Fruit fly (Drosophila melanogaster) whole organism, embryonic: ENCODE measurements around the gene CG6656.

Source experiments
- BEAF-32 ChIP-seq: fragments of 200-800 bp; sonication (Bioruptor generic); optimal IDR thresholded peaks from 3 replicates; lab custom pipeline; 2017; ENCODE audit warnings: missing biosample characterization, missing genetic modification characterization, mild to moderate bottlenecking, moderate library complexity, missing genetic modification reagents
- Bdp1 ChIP-seq: fragments of 200-800 bp; sonication (Bioruptor generic); optimal IDR thresholded peaks from 3 replicates; lab custom pipeline; 2016; ENCODE audit warnings: missing biosample characterization, missing genetic modification characterization
- BtbVII ChIP-seq: fragments of 200-800 bp; sonication (Bioruptor generic); optimal IDR thresholded peaks from 3 replicates; lab custom pipeline; 2017; ENCODE audit warnings: missing biosample characterization, mild to moderate bottlenecking, missing genetic modification characterization
- Bteb2 ChIP-seq: fragments of 200-800 bp; sonication (Bioruptor generic); optimal IDR thresholded peaks from 2 replicates; lab custom pipeline; 2016; ENCODE audit warnings: missing biosample characterization, missing genetic modification characterization
- CG11560 ChIP-seq: fragments of 200-800 bp; sonication (Bioruptor generic); IDR thresholded peaks from 3 replicates; pipeline ENCODE4 v1.3.6; 2022; ENCODE audit warnings: missing biosample characterization, missing genetic modification characterization
- CG15269 ChIP-seq: fragments of 200-800 bp; sonication (Bioruptor generic); optimal IDR thresholded peaks from 2 replicates; lab custom pipeline; 2018; ENCODE audit warnings: missing biosample characterization, mild to moderate bottlenecking, missing genetic modification characterization, moderate library complexity
- CG1529 ChIP-seq: fragments of 200-800 bp; sonication (Bioruptor generic); optimal IDR thresholded peaks from 3 replicates; lab custom pipeline; 2018; ENCODE audit warnings: missing biosample characterization, missing genetic modification characterization
- CG17612 ChIP-seq: fragments of 200-800 bp; sonication (Bioruptor generic); IDR thresholded peaks from 2 replicates; pipeline ENCODE4 v1.3.6; 2022; ENCODE audit warnings: missing biosample characterization, missing genetic modification characterization
- CG17912 ChIP-seq: fragments of 200-800 bp; sonication (Bioruptor generic); optimal IDR thresholded peaks from 2 replicates; lab custom pipeline; 2018; ENCODE audit warnings: missing biosample characterization, mild to moderate bottlenecking, missing genetic modification characterization
- CG18476 ChIP-seq: fragments of 200-800 bp; sonication (Bioruptor generic); optimal IDR thresholded peaks from 2 replicates; lab custom pipeline; 2016; ENCODE audit warnings: missing biosample characterization, mild to moderate bottlenecking, missing genetic modification characterization
- CG2889 ChIP-seq: fragments of 200-800 bp; sonication (Bioruptor generic); IDR thresholded peaks from 3 replicates; pipeline ENCODE4 v1.3.6; 2022; ENCODE audit warnings: missing biosample characterization, missing genetic modification characterization
- CG31365 ChIP-seq: fragments of 200-800 bp; sonication (Bioruptor generic); optimal IDR thresholded peaks from 2 replicates; lab custom pipeline; 2018; ENCODE audit warnings: missing biosample characterization, mild to moderate bottlenecking, missing genetic modification characterization
- CG34224 ChIP-seq: fragments of 200-800 bp; sonication (Bioruptor generic); IDR thresholded peaks from 3 replicates; pipeline ENCODE4 v1.3.6; 2022; ENCODE audit warnings: missing biosample characterization, missing genetic modification characterization; ENCODE audit not compliant: partially characterized antibody
- CG3726 ChIP-seq: fragments of 200-800 bp; sonication (Bioruptor generic); IDR thresholded peaks from 3 replicates; pipeline ENCODE4, ENCODE4 v1.3.6; 2022; ENCODE audit warnings: missing biosample characterization, missing genetic modification characterization
- CG4617 ChIP-seq: fragments of 200-800 bp; sonication (Bioruptor generic); optimal IDR thresholded peaks from 3 replicates; lab custom pipeline; 2016; ENCODE audit warnings: missing biosample characterization, missing genetic modification characterization, borderline replicate concordance
- CG8478 ChIP-seq: fragments of >200 bp; optimal IDR thresholded peaks from 2 replicates; lab custom pipeline; 2018
- CG8765 ChIP-seq: fragments of 200-800 bp; sonication (Bioruptor generic); IDR thresholded peaks from 2 replicates; pipeline ENCODE4 v1.3.6; 2022; ENCODE audit warnings: missing biosample characterization, missing genetic modification characterization
- CG9932 ChIP-seq: fragments of 200-800 bp; sonication (Bioruptor generic); IDR thresholded peaks from 2 replicates; pipeline ENCODE4 v1.3.6; 2022; ENCODE audit warnings: missing biosample characterization, missing genetic modification characterization
- CHES-1-like ChIP-seq: fragments of 200-800 bp; sonication (Bioruptor generic); optimal IDR thresholded peaks from 2 replicates; lab custom pipeline; 2016; ENCODE audit warnings: missing biosample characterization, missing genetic modification characterization
- Dad ChIP-seq: fragments of 200-800 bp; sonication (Bioruptor generic); optimal IDR thresholded peaks from 3 replicates; lab custom pipeline; 2016; ENCODE audit warnings: missing biosample characterization, missing genetic modification characterization
- MTF-1 ChIP-seq: fragments of 200-800 bp; sonication (Bioruptor generic); optimal IDR thresholded peaks from 2 replicates; lab custom pipeline; 2018; ENCODE audit warnings: missing biosample characterization, mild to moderate bottlenecking, missing genetic modification characterization, borderline replicate concordance
- Mes4 ChIP-seq: fragments of 200-800 bp; sonication (Bioruptor generic); optimal IDR thresholded peaks from 2 replicates; lab custom pipeline; 2016; ENCODE audit warnings: missing biosample characterization, missing genetic modification characterization
- NfI ChIP-seq: fragments of 200-800 bp; sonication (Bioruptor generic); optimal IDR thresholded peaks from 3 replicates; lab custom pipeline; 2018; ENCODE audit warnings: missing biosample characterization, mild to moderate bottlenecking, missing genetic modification characterization, moderate library complexity
- Pdp1 ChIP-seq, 2 experiments: fragments of 200-800 bp; sonication (Bioruptor generic); optimal IDR thresholded peaks; 3 replicates each; lab custom pipeline; 2016; ENCODE audit warnings: missing biosample characterization in 2 of 2, missing genetic modification characterization in 2 of 2, mild to moderate bottlenecking in 1 of 2, moderate library complexity in 1 of 2
- Rfx ChIP-seq: fragments of 200-800 bp; sonication (Bioruptor generic); IDR thresholded peaks from 2 replicates; pipeline ENCODE4 v1.3.6; 2022; ENCODE audit warnings: missing biosample characterization, missing genetic modification characterization
- Sin3A ChIP-seq: fragments of >200 bp; optimal IDR thresholded peaks from 2 replicates; lab custom pipeline; 2018
- Sry-δ ChIP-seq: fragments of 200-800 bp; sonication (Bioruptor generic); optimal IDR thresholded peaks from 2 replicates; lab custom pipeline; 2016; ENCODE audit warnings: missing biosample characterization, missing genetic modification characterization
- TFAM ChIP-seq: fragments of 200-800 bp; sonication (Bioruptor generic); optimal IDR thresholded peaks from 2 replicates; lab custom pipeline; 2017; ENCODE audit warnings: missing biosample characterization, missing genetic modification characterization, inconsistent platforms
- Usf ChIP-seq: fragments of 200-800 bp; sonication (Bioruptor generic); optimal IDR thresholded peaks from 2 replicates; lab custom pipeline; 2017; ENCODE audit warnings: missing genotype, missing biosample characterization, missing genetic modification characterization
- YL-1 ChIP-seq: fragments of 200-800 bp; sonication (Bioruptor generic); optimal IDR thresholded peaks from 3 replicates; lab custom pipeline; 2017; ENCODE audit warnings: missing biosample characterization, mild to moderate bottlenecking, missing genetic modification characterization
- abd-A ChIP-seq: fragments of 200-800 bp; sonication (Bioruptor generic); optimal IDR thresholded peaks from 3 replicates; lab custom pipeline; 2019; ENCODE audit warnings: missing biosample characterization, mild to moderate bottlenecking, missing genetic modification characterization, moderate library complexity
- cad ChIP-seq: fragments of >200 bp; optimal IDR thresholded peaks from 2 replicates; lab custom pipeline; 2017; ENCODE audit warnings: missing biosample characterization, missing genetic modification characterization
- ci ChIP-seq: fragments of 200-800 bp; sonication (Bioruptor generic); IDR thresholded peaks from 3 replicates; pipeline ENCODE4 v1.3.6; 2022; ENCODE audit warnings: missing biosample characterization, missing genetic modification characterization
- crol ChIP-seq: fragments of 200-800 bp; sonication (Bioruptor generic); IDR thresholded peaks from 2 replicates; pipeline ENCODE4 v1.3.6; 2022; ENCODE audit warnings: missing biosample characterization, missing genetic modification characterization
- dan ChIP-seq: fragments of 200-800 bp; sonication (Bioruptor generic); IDR thresholded peaks from 2 replicates; pipeline ENCODE4 v1.3.6; 2022; ENCODE audit warnings: missing biosample characterization, missing genetic modification characterization
- dmrt11E ChIP-seq: fragments of 200-800 bp; sonication (Bioruptor generic); optimal IDR thresholded peaks from 3 replicates; lab custom pipeline; 2018; ENCODE audit warnings: missing biosample characterization, mild to moderate bottlenecking, missing genetic modification characterization, moderate library complexity
- dmrt99B ChIP-seq: fragments of 200-800 bp; sonication (Bioruptor generic); optimal IDR thresholded peaks from 2 replicates; lab custom pipeline; 2018; ENCODE audit warnings: missing biosample characterization, mild to moderate bottlenecking, missing genetic modification characterization, moderate library complexity
- dpn ChIP-seq, 2 experiments: fragments of 200-800 bp; sonication (Bioruptor generic); optimal IDR thresholded peaks; 3 replicates each; lab custom pipeline; 2016; ENCODE audit warnings: missing biosample characterization in 2 of 2, missing genetic modification characterization in 2 of 2
- fd3F ChIP-seq: fragments of 200-800 bp; sonication (Bioruptor generic); optimal IDR thresholded peaks from 2 replicates; lab custom pipeline; 2018; ENCODE audit warnings: missing biosample characterization, mild to moderate bottlenecking, missing genetic modification characterization, moderate library complexity
- fd64A ChIP-seq: fragments of 200-800 bp; sonication (Bioruptor generic); optimal IDR thresholded peaks from 3 replicates; lab custom pipeline; 2018; ENCODE audit warnings: missing biosample characterization, mild to moderate bottlenecking, missing genetic modification characterization
- gcm2 ChIP-seq: fragments of 200-800 bp; sonication (Bioruptor generic); optimal IDR thresholded peaks from 2 replicates; lab custom pipeline; 2016; ENCODE audit warnings: missing biosample characterization, missing genetic modification characterization
- lab ChIP-seq: fragments of 200-800 bp; sonication (Bioruptor generic); optimal IDR thresholded peaks from 3 replicates; lab custom pipeline; 2017; ENCODE audit warnings: missing biosample characterization, missing genetic modification characterization, mild to moderate bottlenecking, moderate library complexity, missing genetic modification reagents
- mam ChIP-seq: fragments of 200-800 bp; sonication (Bioruptor generic); optimal IDR thresholded peaks from 3 replicates; lab custom pipeline; 2016; ENCODE audit warnings: missing biosample characterization, missing genetic modification characterization
- nom ChIP-seq: fragments of 200-800 bp; sonication (Bioruptor generic); optimal IDR thresholded peaks from 2 replicates; lab custom pipeline; 2017; ENCODE audit warnings: missing biosample characterization, missing genetic modification characterization, mild to moderate bottlenecking, moderate library complexity, missing genetic modification reagents
- org-1 ChIP-seq: fragments of 200-800 bp; sonication (Bioruptor generic); optimal IDR thresholded peaks from 2 replicates; lab custom pipeline; 2017; ENCODE audit warnings: missing biosample characterization, missing genetic modification characterization
- repo ChIP-seq: fragments of 200-800 bp; sonication (Bioruptor generic); optimal IDR thresholded peaks from 2 replicates; lab custom pipeline; 2016; ENCODE audit warnings: missing biosample characterization, missing genetic modification characterization
- sens ChIP-seq: fragments of 200-800 bp; sonication (Bioruptor generic); peaks from one replicate; lab custom pipeline; 2016; ENCODE audit warnings: missing biosample characterization, missing genetic modification characterization
- sisA ChIP-seq: fragments of 200-800 bp; sonication (Bioruptor generic); IDR thresholded peaks from 2 replicates; pipeline ENCODE4 v1.3.6; 2022; ENCODE audit warnings: missing biosample characterization, missing genetic modification characterization
- slbo ChIP-seq: fragments of 200-800 bp; sonication (Bioruptor generic); IDR thresholded peaks from 2 replicates; pipeline ENCODE4 v1.3.6; 2022; ENCODE audit warnings: missing biosample characterization, missing genetic modification characterization
- tgo ChIP-seq: fragments of 200-800 bp; sonication (Bioruptor generic); IDR thresholded peaks from 3 replicates; pipeline ENCODE4 v1.3.6; 2022; ENCODE audit warnings: missing biosample characterization, missing genetic modification characterization
- unpg ChIP-seq: fragments of 200-800 bp; sonication (Bioruptor generic); optimal IDR thresholded peaks from 3 replicates; lab custom pipeline; 2018; ENCODE audit warnings: missing biosample characterization, mild to moderate bottlenecking, missing genetic modification characterization, moderate library complexity
- zen ChIP-seq: fragments of 200-800 bp; sonication (Bioruptor generic); optimal IDR thresholded peaks from 3 replicates; lab custom pipeline; 2018; ENCODE audit warnings: missing biosample characterization, mild to moderate bottlenecking, missing genetic modification characterization, moderate library complexity

CG6656 gene

DNA sequence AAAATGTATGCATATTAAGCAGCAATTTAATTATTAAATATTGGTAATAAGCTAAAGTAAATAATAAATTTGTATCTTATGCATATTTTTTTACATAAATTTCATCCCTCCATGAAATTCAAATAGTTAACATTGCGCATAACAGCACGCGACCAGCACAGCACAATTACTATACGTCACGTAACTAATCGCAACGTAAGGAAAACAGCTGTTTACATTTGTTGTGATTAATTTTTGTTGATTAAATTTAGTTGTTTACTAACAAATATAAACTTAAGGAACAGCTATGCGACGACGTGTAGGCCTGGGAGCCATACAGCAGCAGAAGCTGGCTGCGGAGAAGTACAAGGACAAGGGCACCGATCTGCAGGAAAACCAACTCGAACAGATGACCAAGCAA is 10.1 kb upstream of the CG6656 start, which contains the start of gene lsn:
lsn (plus strand) TSS at position 177 of the 400 bp plus-strand sequence.
- TF ChIP-seq CG2889 (GFP tag; lab: Robert Waterston, UW) (no peak), crol (GFP tag; lab: Robert Waterston, UW) (no peak), YL-1 (GFP tag; lab: Kevin White, UChicago) (peak; percentile 1), CG3726 (GFP tag; lab: Robert Waterston, UW) (no peak), dmrt99B (no peak), slbo (no peak), CG18476 (GFP tag; lab: Kevin White, UChicago) (no peak), mam (GFP tag; lab: Kevin White, UChicago) (no peak), CG34224 (no peak; the same call in 2 of the 3 replicates), CG9932 (GFP tag; lab: Robert Waterston, UW) (no peak), CG1529 (GFP tag; lab: Kevin White, UChicago) (peak; percentile 45), tgo (no peak), nom (GFP tag; lab: Kevin White, UChicago) (no peak), CG8765 (no peak), Rfx (GFP tag; lab: Robert Waterston, UW) (no peak; the same call in 1 of the 2 replicates), unpg (GFP tag; lab: Kevin White, UChicago) (peak; percentile 44), CG11560 (tag; lab: Robert Waterston, UW) (no peak), CHES-1-like (no peak), sens (GFP tag; lab: Kevin White, UChicago) (peak; percentile 49), fd64A (GFP tag; lab: Kevin White, UChicago) (no peak), org-1 (GFP tag; lab: Kevin White, UChicago) (no peak), MTF-1 (GFP tag; lab: Kevin White, UChicago) (no peak), TFAM (GFP tag; lab: Kevin White, UChicago) (no peak), zen (no peak), dpn (GFP tag; optimal IDR thresholded peaks at IDR 0.05; lab: Kevin White, UChicago) (no peak), Mes4 (peak; percentile 14), Usf (GFP tag; lab: Kevin White, UChicago) (no peak), abd-A (tag; lab: Kevin White, UChicago) (no peak), Sin3A (lab: Kevin White, UChicago) (no peak), Bteb2 (GFP tag; lab: Kevin White, UChicago) (no peak), Dad (GFP tag; lab: Kevin White, UChicago) (no peak), CG17912 (GFP tag; lab: Kevin White, UChicago) (peak; percentile 27), ci (GFP tag; lab: Robert Waterston, UW) (peak; percentile 53; the same call in 2 of the 3 replicates), Bdp1 (GFP tag; lab: Kevin White, UChicago) (no peak), gcm2 (GFP tag; lab: Kevin White, UChicago) (no peak), dmrt11E (tag; lab: Kevin White, UChicago) (peak; percentile 18), fd3F (GFP tag; lab: Kevin White, UChicago) (peak; percentile 59), cad (GFP tag; lab: Kevin White, UChicago) (no peak), NfI (no peak), CG4617 (GFP tag; lab: Kevin White, UChicago) (peak; percentile 36), Pdp1 (GFP tag; optimal IDR thresholded peaks at IDR 0.05; lab: Kevin White, UChicago) (peak in 1 of 2 experiments; percentile 16), Sry-δ (no peak), repo (GFP tag; lab: Kevin White, UChicago) (no peak), CG8478 (lab: Kevin White, UChicago) (no peak), sisA (GFP tag; lab: Robert Waterston, UW) (no peak), CG31365 (no peak), BtbVII (no peak), BEAF-32 (GFP tag; lab: Kevin White, UChicago) (peak; percentile 13), CG15269 (tag; lab: Kevin White, UChicago) (peak; percentile 19), lab (GFP tag; lab: Kevin White, UChicago) (peak; percentile 42), CG17612 (GFP tag; lab: Robert Waterston, UW) (no peak), dan (GFP tag; lab: Robert Waterston, UW) (no peak)
